Worm (Caenorhabditis elegans): Measurements from ENCODE around the gene T19E7.6.

The T19E7.6 gene

ce11 chrIV:5657126-5657666 is 12.1 kb downstream of the T19E7.6 start (continued):
- TF ChIP-seq aptf-3 (GFP tag; IDR thresholded peaks at IDR 0.05) (no peak), dpff-1 (tag; optimal IDR thresholded peaks at IDR 0.05) (no peak), F52B5.7 (tag; optimal IDR thresholded peaks at IDR 0.05) (no peak), egrh-3 (GFP tag; IDR thresholded peaks at IDR 0.05) (no peak), fkh-3 (tag; optimal IDR thresholded peaks at IDR 0.05) (no peak), Y53G8AR.9 (GFP tag; conservative IDR thresholded peaks at IDR 0.05) (no peak), lir-1 (GFP tag; conservative IDR thresholded peaks at IDR 0.05) (no peak), egl-18 (GFP tag; IDR thresholded peaks at IDR 0.05) (no peak), nfya-1 (tag; optimal IDR thresholded peaks at IDR 0.05; ENCODE audit: borderline replicate concordance, insufficient read depth) (no peak), F39B2.1 (GFP tag; IDR thresholded peaks at IDR 0.05) (no peak), F57A8.1 (GFP tag; optimal IDR thresholded peaks at IDR 0.05) (no peak), F49E8.2 (tag; optimal IDR thresholded peaks at IDR 0.05; ENCODE audit: insufficient read depth) (no peak), unc-130 (GFP tag; optimal IDR thresholded peaks at IDR 0.05) (no peak), K11D2.4 (GFP tag; IDR thresholded peaks at IDR 0.05) (no peak), hlh-26 (GFP tag; conservative IDR thresholded peaks at IDR 0.05) (no peak), mcd-1 (GFP tag; IDR thresholded peaks at IDR 0.05) (0 out of 2 replicates have a peak, but pooled peaks have one; percentile 5), lin-54 (GFP tag; optimal IDR thresholded peaks at IDR 0.05) (peak; percentile 48), ets-4 (GFP tag; optimal IDR thresholded peaks at IDR 0.05) (no peak), ztf-28 (GFP tag; IDR thresholded peaks at IDR 0.05) (0 out of 2 replicates have a peak, but pooled peaks have one; percentile 28), attf-3 (GFP tag; conservative IDR thresholded peaks at IDR 0.05) (0 out of 2 replicates have a peak, but pooled peaks have one; percentile 22), ztf-6 (GFP tag; IDR thresholded peaks at IDR 0.05) (no peak), sdz-38 (tag; optimal IDR thresholded peaks at IDR 0.05) (no peak), B0035.1 (tag; optimal IDR thresholded peaks at IDR 0.05) (no peak), dpl-1 (GFP tag; optimal IDR thresholded peaks at IDR 0.05) (peak; percentile 18), hsf-1 (GFP tag; IDR thresholded peaks at IDR 0.05) (peak; percentile 56; the same call in 1 of the 2 replicates), nhr-90 (tag; optimal IDR thresholded peaks at IDR 0.05) (peak; percentile 41), hlh-12 (tag; optimal IDR thresholded peaks at IDR 0.05) (no peak), F33H1.4 (GFP tag; IDR thresholded peaks at IDR 0.05) (no peak), nhr-179 (tag; optimal IDR thresholded peaks at IDR 0.05) (no peak), hmg-1.2 (GFP tag; IDR thresholded peaks at IDR 0.05) (peak; percentile 90), B0019.2 (GFP tag; conservative IDR thresholded peaks at IDR 0.05) (no peak), madf-3 (GFP tag; IDR thresholded peaks at IDR 0.05) (no peak), madf-6 (GFP tag; IDR thresholded peaks at IDR 0.05) (peak; percentile 86), Y56A3A.18 (GFP tag; IDR thresholded peaks at IDR 0.05) (no peak), somi-1 (GFP tag; optimal IDR thresholded peaks at IDR 0.05) (peak; percentile 56), pbrm-1 (GFP tag; IDR thresholded peaks at IDR 0.05) (no peak), lin-26 (GFP tag; IDR thresholded peaks at IDR 0.05) (peak; percentile 44; the same call in 1 of the 2 replicates), lin-40 (tag; optimal IDR thresholded peaks at IDR 0.05) (peak; percentile 77), ztf-26 (tag; optimal IDR thresholded peaks at IDR 0.05) (peak; percentile 57), ztf-25 (GFP tag; IDR thresholded peaks at IDR 0.05) (no peak), rcor-1 (GFP tag; IDR thresholded peaks at IDR 0.05) (no peak), ceh-27 (GFP tag; optimal IDR thresholded peaks at IDR 0.05) (peak; percentile 9), Y67H2A.10 (GFP tag; conservative IDR thresholded peaks at IDR 0.05) (no peak), mes-4 (tag; optimal IDR thresholded peaks at IDR 0.05) (no peak), him-1 (tag; optimal IDR thresholded peaks at IDR 0.05) (no peak), Y95B8A.8 (GFP tag; IDR thresholded peaks at IDR 0.05) (no peak), lsl-1 (GFP tag; optimal IDR thresholded peaks at IDR 0.05) (peak; percentile 39), ztf-22 (GFP tag; optimal IDR thresholded peaks at IDR 0.05) (no peak), tbx-9 (tag; optimal IDR thresholded peaks at IDR 0.05; ENCODE audit: borderline replicate concordance) (no peak)

Data from whole organism, young adult.